Worm (Caenorhabditis elegans): Measurements from ENCODE around the gene F34H10.1.

F34H10.1 gene

DNA sequence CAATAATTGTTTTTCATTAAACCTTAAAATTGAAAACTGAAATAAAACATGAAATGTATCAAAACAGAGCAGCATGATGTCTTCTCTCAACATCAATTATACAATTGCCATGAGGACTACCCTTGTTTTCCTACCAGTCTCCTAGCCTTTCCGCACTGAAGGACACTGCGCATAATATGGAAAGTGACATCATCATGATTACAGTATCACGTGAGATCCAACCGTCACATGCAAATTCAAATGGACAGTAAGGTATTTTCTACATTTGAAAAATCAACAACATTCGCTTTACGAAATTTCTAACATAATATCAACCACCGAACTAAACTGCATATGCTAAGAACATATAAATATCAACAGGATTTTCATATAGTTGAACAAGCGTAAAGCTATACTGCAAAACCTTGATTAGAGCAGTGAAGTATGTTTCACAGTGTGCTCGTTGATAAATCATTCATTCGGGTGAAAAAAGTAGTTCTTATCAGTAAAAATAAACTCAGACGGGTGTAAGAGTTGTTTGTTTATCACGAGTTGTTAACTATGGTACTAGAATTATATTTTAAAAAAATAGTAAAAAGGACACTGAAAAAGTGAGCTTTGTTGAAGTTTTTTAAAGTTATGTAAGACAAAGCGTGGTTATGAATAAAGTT, 13.0 kb downstream of the F34H10.1 start:
- TF ChIP-seq unc-120 (tag; optimal IDR thresholded peaks at IDR 0.05; ENCODE audit: poor library complexity, severe bottlenecking) (no peak), drap-1 (GFP tag; optimal IDR thresholded peaks at IDR 0.05) (no peak), nhr-76 (tag; optimal IDR thresholded peaks at IDR 0.05) (no peak), tbx-8 (GFP tag; optimal IDR thresholded peaks at IDR 0.05) (no peak), flh-1 (GFP tag; optimal IDR thresholded peaks at IDR 0.05) (no peak), M03D4.4 (tag; optimal IDR thresholded peaks at IDR 0.05) (no peak), ham-2 (GFP tag; optimal IDR thresholded peaks at IDR 0.05) (no peak), ztf-11 (tag; optimal IDR thresholded peaks at IDR 0.05) (no peak), ces-1 (GFP tag; optimal IDR thresholded peaks at IDR 0.05) (no peak), nhr-12 (tag; optimal IDR thresholded peaks at IDR 0.05) (no peak), mls-2 (tag; optimal IDR thresholded peaks at IDR 0.05) (no peak), bed-3 (GFP tag; optimal IDR thresholded peaks at IDR 0.05) (no peak), lin-32 (GFP tag; optimal IDR thresholded peaks at IDR 0.05) (no peak)

DNA sequence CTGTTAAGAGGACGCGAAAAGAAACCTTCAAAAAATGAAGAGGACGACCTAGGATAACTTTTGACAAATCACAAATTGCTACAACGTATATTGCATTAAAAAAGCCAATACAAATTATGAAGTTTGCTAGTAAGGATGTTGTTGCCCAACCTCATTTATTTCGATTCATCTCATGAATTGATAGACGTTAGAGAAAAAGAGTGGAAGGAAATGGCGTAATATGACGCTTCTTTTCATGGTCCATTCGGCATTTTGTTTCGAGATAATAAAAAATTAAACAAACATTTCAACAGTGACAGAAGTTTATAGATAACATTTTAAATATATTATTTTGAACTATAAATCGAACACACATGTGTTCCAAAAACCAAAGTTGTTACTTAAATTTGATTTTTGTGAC, 15.0 kb downstream of the F34H10.1 start:
- TF ChIP-seq ces-1 (GFP tag; optimal IDR thresholded peaks at IDR 0.05) (peak; percentile 30), unc-39 (tag; optimal IDR thresholded peaks at IDR 0.05) (no peak)

DNA sequence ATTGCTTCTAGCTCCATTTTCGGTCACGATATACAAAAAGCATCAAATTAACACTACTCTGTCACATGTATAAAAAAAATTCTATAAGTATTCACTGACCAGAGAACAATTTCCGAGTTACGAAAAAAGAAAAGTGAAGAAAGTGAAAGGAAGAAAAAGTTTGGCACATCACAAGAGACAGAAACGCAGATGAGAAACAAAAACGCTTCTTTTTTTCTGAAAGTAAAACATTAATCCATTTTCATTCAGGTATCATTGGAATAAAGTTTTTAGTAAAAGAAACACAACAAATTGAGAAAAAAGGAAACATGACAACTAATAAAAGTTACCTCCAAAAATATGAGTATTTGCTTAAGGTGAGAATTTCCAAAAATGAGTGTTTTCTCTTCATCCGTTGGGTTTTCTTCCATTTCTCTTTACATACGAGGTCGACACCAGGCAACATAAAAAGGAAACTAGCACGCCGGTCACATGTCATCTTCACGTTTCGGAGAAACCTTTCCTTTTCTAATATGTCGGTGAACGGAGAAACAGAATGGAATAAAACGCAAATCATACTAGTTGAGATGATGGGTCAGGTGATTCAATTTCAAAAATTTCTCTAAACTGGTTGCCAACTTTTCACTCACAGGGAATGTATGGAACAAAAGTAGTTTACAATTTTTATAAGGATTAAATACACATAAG, 17.0 kb downstream of the F34H10.1 start:
- TF ChIP-seq nhr-28 (tag; optimal IDR thresholded peaks at IDR 0.05) = no peak
- no peak for TF ChIP-seq pha-4 (tag; optimal IDR thresholded peaks at IDR 0.05)
- no peak for TF ChIP-seq ces-1 (GFP tag; optimal IDR thresholded peaks at IDR 0.05)
- no peak for TF ChIP-seq mab-5 (tag; optimal IDR thresholded peaks at IDR 0.05)
- no peak for TF ChIP-seq bed-3 (GFP tag; optimal IDR thresholded peaks at IDR 0.05)
- no peak for TF ChIP-seq elt-3 (tag; optimal IDR thresholded peaks at IDR 0.05)
- no peak for TF ChIP-seq ceh-43 (GFP tag; optimal IDR thresholded peaks at IDR 0.05)
- TF ChIP-seq sptf-1 (tag; optimal IDR thresholded peaks at IDR 0.05) = no peak
- no peak for TF ChIP-seq ceh-39 (tag; optimal IDR thresholded peaks at IDR 0.05)

DNA sequence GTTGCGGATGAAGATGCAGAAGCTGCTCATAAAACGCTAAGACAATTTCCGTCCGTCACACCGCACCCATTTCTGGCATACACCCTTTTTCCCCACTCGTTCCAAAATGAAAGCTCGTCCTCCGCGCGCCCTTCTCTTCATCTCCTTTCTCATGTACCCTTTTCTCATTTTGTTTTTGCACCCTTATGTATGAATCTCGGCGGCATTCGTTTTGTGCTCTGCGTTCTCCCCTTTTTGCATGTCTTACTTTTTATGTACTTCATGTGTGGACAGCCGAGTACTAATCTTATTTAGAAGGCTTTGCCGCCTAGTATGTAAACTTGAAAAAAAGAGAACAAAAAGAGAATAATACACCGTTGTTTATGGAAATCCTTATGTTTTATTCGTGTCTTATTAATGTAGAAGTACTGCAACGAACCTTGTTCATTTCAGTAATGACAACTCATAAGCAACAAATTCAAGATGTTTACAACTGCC, 22.2 kb downstream of the F34H10.1 start, which contains the start of gene F34H10.4:
Gene F34H10.4 (plus strand): TSS at position 427 of the 477 bp plus-strand sequence.
- TF ChIP-seq mab-5 (tag; optimal IDR thresholded peaks at IDR 0.05) = no peak
- no peak for TF ChIP-seq zip-8 (tag; optimal IDR thresholded peaks at IDR 0.05)
- no peak for TF ChIP-seq hlh-1 (tag; optimal IDR thresholded peaks at IDR 0.05)
- TF ChIP-seq nhr-28 (tag; optimal IDR thresholded peaks at IDR 0.05) = no peak
- TF ChIP-seq mep-1 (tag; optimal IDR thresholded peaks at IDR 0.05) = no peak
- no peak for TF ChIP-seq unc-39 (tag; optimal IDR thresholded peaks at IDR 0.05)
- TF ChIP-seq ces-1 (GFP tag; optimal IDR thresholded peaks at IDR 0.05) = peak; percentile 53

DNA sequence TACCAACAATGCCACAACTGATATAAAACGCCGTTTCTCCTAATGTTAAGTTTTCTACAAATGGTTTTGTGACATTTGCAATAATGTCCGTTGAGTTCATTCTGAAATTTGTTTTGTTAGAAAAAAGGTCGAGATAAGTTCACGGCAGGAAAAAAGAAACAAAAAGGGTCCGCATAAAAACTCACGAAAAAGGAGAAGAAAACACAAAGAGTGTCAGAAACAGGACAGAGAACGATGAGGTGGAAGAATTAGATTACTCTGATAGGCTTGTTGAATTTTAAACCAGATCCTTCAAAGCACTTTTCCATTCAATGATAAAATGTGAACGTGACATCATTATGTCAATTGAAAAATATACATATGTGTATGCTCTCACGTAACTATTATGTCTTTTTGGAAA, 27.1 kb downstream of the F34H10.1 start, which contains the start of gene aex-2:
Gene aex-2 (minus strand): TSS at position 101 of the 400 bp plus-strand sequence.
- no peak for TF ChIP-seq sptf-1 (tag; optimal IDR thresholded peaks at IDR 0.05)
- TF ChIP-seq hlh-1 (tag; optimal IDR thresholded peaks at IDR 0.05) = no peak
- TF ChIP-seq zip-8 (tag; optimal IDR thresholded peaks at IDR 0.05) = no peak
- TF ChIP-seq lin-13 (tag; optimal IDR thresholded peaks at IDR 0.05) = no peak
- TF ChIP-seq nhr-237 (tag; optimal IDR thresholded peaks at IDR 0.05) = no peak
- no peak for TF ChIP-seq unc-62 (GFP tag; optimal IDR thresholded peaks at IDR 0.05)
- no peak for TF ChIP-seq nhr-12 (tag; optimal IDR thresholded peaks at IDR 0.05)
- no peak for TF ChIP-seq unc-39 (tag; optimal IDR thresholded peaks at IDR 0.05)

DNA sequence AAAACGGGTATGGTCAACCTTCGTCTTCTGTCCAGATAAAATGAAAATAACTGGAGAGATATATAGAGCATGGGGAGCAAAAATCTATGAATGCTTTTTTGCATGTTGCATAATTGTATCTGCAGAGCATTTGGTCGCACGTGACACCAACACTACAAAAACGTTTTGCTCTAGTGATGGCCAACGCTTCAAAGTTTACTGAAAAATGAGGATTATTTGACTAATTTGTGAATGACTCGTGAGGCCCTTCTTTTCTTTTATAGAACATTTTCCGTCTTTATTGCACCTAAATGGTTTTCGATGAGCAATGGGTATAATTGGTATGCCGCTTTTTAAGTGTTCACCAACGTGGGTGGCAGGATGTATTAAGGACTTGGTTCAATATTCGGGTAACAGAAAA, 27.6 kb downstream of the F34H10.1 start:
- TF ChIP-seq tbx-8 (GFP tag; optimal IDR thresholded peaks at IDR 0.05) (no peak), unc-62 (GFP tag; optimal IDR thresholded peaks at IDR 0.05) (no peak), hlh-1 (tag; optimal IDR thresholded peaks at IDR 0.05) (no peak), lin-32 (GFP tag; optimal IDR thresholded peaks at IDR 0.05) (no peak), sptf-1 (tag; optimal IDR thresholded peaks at IDR 0.05) (no peak), drap-1 (GFP tag; optimal IDR thresholded peaks at IDR 0.05) (no peak), unc-120 (tag; optimal IDR thresholded peaks at IDR 0.05; ENCODE audit: poor library complexity, severe bottlenecking) (no peak), lin-13 (tag; optimal IDR thresholded peaks at IDR 0.05) (no peak), mls-2 (tag; optimal IDR thresholded peaks at IDR 0.05) (no peak), ztf-11 (tag; optimal IDR thresholded peaks at IDR 0.05) (no peak), ceh-43 (GFP tag; optimal IDR thresholded peaks at IDR 0.05) (no peak), pha-4 (tag; optimal IDR thresholded peaks at IDR 0.05) (no peak)

Measured in whole organism, mixed stage, embryonic.